Worm (Caenorhabditis elegans): Measurements from ENCODE around the gene wdr-20.

The wdr-20 gene

DNA sequence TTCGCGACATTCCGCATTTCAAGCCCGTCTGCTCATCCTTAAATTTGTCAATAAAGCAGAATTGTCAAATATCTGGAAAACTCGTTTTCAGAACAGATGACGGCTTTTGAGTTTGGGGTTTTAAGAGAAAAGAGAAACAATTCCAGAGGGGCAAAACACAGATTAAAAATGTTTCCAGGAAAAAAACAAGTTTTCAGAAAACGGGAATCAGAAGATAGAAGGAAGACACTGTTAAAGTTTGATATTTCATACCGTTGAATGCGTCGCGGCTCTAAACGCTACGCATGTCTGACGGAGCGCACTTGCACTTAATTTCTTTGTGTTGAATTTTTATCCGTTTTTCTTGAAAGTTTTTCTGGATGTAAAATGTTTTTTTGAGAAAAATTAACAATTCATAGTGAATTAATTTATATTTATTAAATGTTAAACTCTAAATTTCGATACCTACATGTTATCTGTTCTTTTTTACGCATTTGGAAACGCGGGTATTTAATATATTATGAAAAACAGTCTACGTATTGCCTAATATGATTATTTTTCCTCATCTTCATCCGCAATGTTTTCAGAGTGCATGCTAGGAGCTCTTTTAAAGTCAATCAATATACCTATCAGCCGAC is at the start of gene wdr-20, which contains the start of the genes C08B6.18 and C08B6.8:
Gene wdr-20 (minus strand): TSS at position 82 of the 617 bp plus-strand sequence.
Gene C08B6.18 (minus strand): TSS at position 51 of the 617 bp plus-strand sequence.
Gene C08B6.8 (plus strand): TSS at position 567 of the 617 bp plus-strand sequence.
- TF ChIP-seq unc-55 (GFP tag; optimal IDR thresholded peaks at IDR 0.05) (peak; percentile 51), egl-27 (tag; optimal IDR thresholded peaks at IDR 0.05) (no peak), C34F6.9 (tag; optimal IDR thresholded peaks at IDR 0.05) (peak; percentile 55), nhr-6 (tag; optimal IDR thresholded peaks at IDR 0.05) (no peak), lsy-2 (tag; optimal IDR thresholded peaks at IDR 0.05) (peak in 1 of 2 experiments; percentile 38), nhr-237 (tag; optimal IDR thresholded peaks at IDR 0.05) (no peak), snpc-4 (tag; optimal IDR thresholded peaks at IDR 0.05) (peak; percentile 65), nhr-21 (tag; optimal IDR thresholded peaks at IDR 0.05) (no peak), lin-13 (GFP tag; optimal IDR thresholded peaks at IDR 0.05) (peak; percentile 47), nhr-77 (tag; optimal IDR thresholded peaks at IDR 0.05) (no peak), alr-1 (tag; optimal IDR thresholded peaks at IDR 0.05) (no peak), ama-1 (optimal IDR thresholded peaks at IDR 0.05) (no peak), sma-3 (GFP tag; optimal IDR thresholded peaks at IDR 0.05) (no peak), nhr-129 (tag; optimal IDR thresholded peaks at IDR 0.05) (peak; percentile 14), ZK546.5 (tag; optimal IDR thresholded peaks at IDR 0.05) (no peak)

DNA sequence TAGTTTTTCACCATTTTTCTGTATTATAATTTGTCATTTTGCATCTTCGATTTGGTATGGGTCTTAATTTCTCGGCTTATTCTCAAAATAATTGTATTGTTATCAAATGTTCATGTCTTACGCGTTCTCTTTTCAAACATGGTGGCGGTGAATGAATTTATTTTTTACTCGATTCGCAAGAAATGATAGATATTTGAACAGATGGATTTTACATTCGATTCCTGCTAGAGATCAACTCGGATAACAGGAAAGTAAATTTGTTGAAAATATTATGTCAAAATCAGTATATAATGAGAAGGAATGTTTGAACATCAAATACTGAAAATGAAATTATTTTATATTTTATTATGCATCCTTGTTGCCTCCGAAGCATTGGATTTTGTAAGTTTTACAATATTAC is 49.0 kb upstream of the wdr-20 start, which contains the start of gene ZK856.4:
Gene ZK856.4 (plus strand): TSS at position 301 of the 400 bp plus-strand sequence.
- TF ChIP-seq ztf-4 (tag; optimal IDR thresholded peaks at IDR 0.05) (no peak), ceh-82 (tag; optimal IDR thresholded peaks at IDR 0.05) (no peak), crh-2 (tag; optimal IDR thresholded peaks at IDR 0.05) (no peak), unc-62 (GFP tag; optimal IDR thresholded peaks at IDR 0.05) (no peak), nhr-23 (tag; optimal IDR thresholded peaks at IDR 0.05) (no peak), mdl-1 (tag; optimal IDR thresholded peaks at IDR 0.05) (no peak), mab-5 (tag; optimal IDR thresholded peaks at IDR 0.05) (no peak), lsy-2 (tag; optimal IDR thresholded peaks at IDR 0.05) (no peak), dmd-4 (tag; optimal IDR thresholded peaks at IDR 0.05) (no peak), elt-3 (tag; optimal IDR thresholded peaks at IDR 0.05) (no peak), sem-4 (tag; optimal IDR thresholded peaks at IDR 0.05) (no peak), skn-1 (tag; optimal IDR thresholded peaks at IDR 0.05) (no peak), nhr-11 (tag; optimal IDR thresholded peaks at IDR 0.05) (no peak), fos-1 (tag; optimal IDR thresholded peaks at IDR 0.05) (no peak), unc-55 (GFP tag; optimal IDR thresholded peaks at IDR 0.05) (no peak), unc-39 (tag; optimal IDR thresholded peaks at IDR 0.05) (no peak), aly-2 (tag; optimal IDR thresholded peaks at IDR 0.05) (no peak), sma-3 (GFP tag; optimal IDR thresholded peaks at IDR 0.05) (no peak), alr-1 (tag; optimal IDR thresholded peaks at IDR 0.05) (no peak)

DNA sequence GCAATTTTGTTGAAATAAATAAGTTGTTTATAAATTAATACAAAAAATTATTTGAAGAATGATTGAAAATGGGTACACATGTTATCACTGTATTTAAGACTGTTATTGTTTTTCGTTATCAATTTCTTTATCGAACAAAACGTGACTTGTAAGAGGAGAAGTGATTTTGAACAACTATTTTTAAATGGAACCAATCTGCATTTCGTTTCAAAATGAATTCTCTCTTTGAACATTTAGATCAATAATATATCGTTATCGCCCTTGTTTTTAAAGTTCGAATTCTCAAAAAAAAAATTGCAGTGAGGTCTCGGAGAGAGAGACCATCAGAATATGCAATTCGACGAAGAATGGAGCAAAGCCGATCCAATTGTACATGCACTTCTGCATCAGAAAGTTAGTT is 45.3 kb upstream of the wdr-20 start, which contains the start of gene cul-5:
Gene cul-5 (plus strand): TSS at position 301 of the 400 bp plus-strand sequence.
- TF ChIP-seq nhr-10 (tag; optimal IDR thresholded peaks at IDR 0.05), result no peak
- TF ChIP-seq skn-1 (tag; optimal IDR thresholded peaks at IDR 0.05), result no peak
- TF ChIP-seq fos-1 (tag; optimal IDR thresholded peaks at IDR 0.05), result no peak
- no peak for TF ChIP-seq mab-5 (tag; optimal IDR thresholded peaks at IDR 0.05)

DNA sequence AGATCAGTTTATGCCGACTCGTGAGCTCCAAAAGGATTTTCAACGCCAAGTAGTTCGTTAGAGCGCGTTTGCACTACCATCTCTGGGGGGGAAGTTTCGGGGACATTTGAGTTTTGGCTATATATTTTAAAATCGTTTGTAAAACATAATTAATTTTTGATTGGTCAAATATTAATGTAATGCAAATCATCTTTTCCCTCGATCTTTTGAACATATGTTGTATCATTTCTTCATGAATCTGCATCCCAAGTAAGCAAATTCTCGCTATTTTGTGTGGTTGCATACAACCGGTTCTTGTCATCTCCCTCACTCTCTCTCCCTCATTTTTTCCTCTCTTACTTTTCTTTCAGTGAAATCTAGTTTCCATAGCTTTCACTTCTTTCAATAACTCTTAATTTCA is 44.2 kb upstream of the wdr-20 start:
- peak; percentile 28 for TF ChIP-seq fos-1 (tag; optimal IDR thresholded peaks at IDR 0.05)
- peak; percentile 62 for TF ChIP-seq crh-2 (tag; optimal IDR thresholded peaks at IDR 0.05)
- peak; percentile 30 for TF ChIP-seq lin-13 (GFP tag; optimal IDR thresholded peaks at IDR 0.05)
- TF ChIP-seq ztf-11 (tag; optimal IDR thresholded peaks at IDR 0.05), result no peak
- TF ChIP-seq unc-55 (GFP tag; optimal IDR thresholded peaks at IDR 0.05), result peak; percentile 65
- peak; percentile 79 for TF ChIP-seq C34F6.9 (tag; optimal IDR thresholded peaks at IDR 0.05)
- TF ChIP-seq skn-1 (tag; optimal IDR thresholded peaks at IDR 0.05), result no peak
- peak; percentile 64 for TF ChIP-seq nhr-129 (tag; optimal IDR thresholded peaks at IDR 0.05)
- TF ChIP-seq nhr-11 (tag; optimal IDR thresholded peaks at IDR 0.05), result no peak
- TF ChIP-seq F13H6.1 (tag; optimal IDR thresholded peaks at IDR 0.05), result peak; percentile 63
- no peak for TF ChIP-seq elt-1 (tag; optimal IDR thresholded peaks at IDR 0.05)
- TF ChIP-seq alr-1 (tag; optimal IDR thresholded peaks at IDR 0.05), result no peak
- TF ChIP-seq ceh-82 (tag; optimal IDR thresholded peaks at IDR 0.05), result no peak
- no peak for TF ChIP-seq zag-1 (tag; optimal IDR thresholded peaks at IDR 0.05)
- peak; percentile 72 for TF ChIP-seq sma-3 (GFP tag; optimal IDR thresholded peaks at IDR 0.05)
- no peak for TF ChIP-seq unc-39 (tag; optimal IDR thresholded peaks at IDR 0.05)
- TF ChIP-seq gmeb-1 (tag; optimal IDR thresholded peaks at IDR 0.05), result peak; percentile 20
- TF ChIP-seq ceh-16 (tag; optimal IDR thresholded peaks at IDR 0.05), result no peak
- TF ChIP-seq dmd-4 (tag; optimal IDR thresholded peaks at IDR 0.05), result no peak
- TF ChIP-seq snpc-4 (tag; optimal IDR thresholded peaks at IDR 0.05), result no peak
- TF ChIP-seq ama-1 (optimal IDR thresholded peaks at IDR 0.05), result no peak
- TF ChIP-seq lin-11 (tag; optimal IDR thresholded peaks at IDR 0.05), result no peak
- peak; percentile 15 to 76 for TF ChIP-seq lsy-2 (tag; optimal IDR thresholded peaks at IDR 0.05)
- TF ChIP-seq mbf-1 (tag; optimal IDR thresholded peaks at IDR 0.05), result no peak
- TF ChIP-seq nhr-25 (tag; optimal IDR thresholded peaks at IDR 0.05), result peak; percentile 50
- TF ChIP-seq blmp-1 (tag; optimal IDR thresholded peaks at IDR 0.05; ENCODE audit: insufficient read depth), result peak; percentile 96
- TF ChIP-seq nhr-6 (tag; optimal IDR thresholded peaks at IDR 0.05), result peak; percentile 6
